Fruit fly (Drosophila melanogaster) whole organism, prepupa: ENCODE data around the gene Ugalt.

Experiments
- Blimp-1 ChIP-seq: fragments of 200-800 bp; sonication (Bioruptor generic); optimal IDR thresholded peaks from 3 replicates; lab custom pipeline; 2017; ENCODE audit warnings: missing biosample characterization, missing genetic modification characterization, mild to moderate bottlenecking, moderate library complexity, missing genetic modification reagents
- CG10669 ChIP-seq: fragments of 200-800 bp; sonication (Bioruptor generic); optimal IDR thresholded peaks from 3 replicates; lab custom pipeline; 2018; ENCODE audit warnings: missing biosample characterization, mild to moderate bottlenecking, missing genetic modification characterization, moderate library complexity
- CG11762 ChIP-seq: fragments of 200-800 bp; sonication (Bioruptor generic); optimal IDR thresholded peaks from 3 replicates; lab custom pipeline; 2016; ENCODE audit warnings: missing biosample characterization, missing genetic modification characterization; ENCODE audit not compliant: insufficient read depth
- CG11902 ChIP-seq: fragments of 200-800 bp; sonication (Bioruptor generic); optimal IDR thresholded peaks from 3 replicates; lab custom pipeline; 2016; ENCODE audit warnings: missing biosample characterization, missing genetic modification characterization
- CG15336 ChIP-seq: fragments of 200-800 bp; sonication (Bioruptor generic); IDR thresholded peaks from 2 replicates; pipeline ENCODE4 v1.3.6; 2022; ENCODE audit warnings: missing biosample characterization, missing genetic modification characterization
- CG1621 ChIP-seq: fragments of 200-800 bp; sonication (Bioruptor generic); optimal IDR thresholded peaks from 3 replicates; lab custom pipeline; 2018; ENCODE audit warnings: missing biosample characterization, mild to moderate bottlenecking, missing genetic modification characterization
- CG16779 ChIP-seq: fragments of 200-800 bp; sonication (Bioruptor generic); optimal IDR thresholded peaks from 3 replicates; lab custom pipeline; 2017; ENCODE audit warnings: missing biosample characterization, mild to moderate bottlenecking, missing genetic modification characterization
- CG3032 ChIP-seq: fragments of 200-800 bp; optimal IDR thresholded peaks from 2 replicates; lab custom pipeline; 2019; ENCODE audit warnings: missing biosample characterization, mild to moderate bottlenecking, missing genetic modification characterization, moderate library complexity
- CG32006 ChIP-seq: fragments of 200-800 bp; sonication (Bioruptor generic); optimal IDR thresholded peaks from 3 replicates; lab custom pipeline; 2017; ENCODE audit warnings: missing biosample characterization, mild to moderate bottlenecking, missing genetic modification characterization
- CG34406 ChIP-seq: fragments of 200-800 bp; sonication (Bioruptor generic); optimal IDR thresholded peaks from 3 replicates; lab custom pipeline; 2016; ENCODE audit warnings: missing biosample characterization, missing genetic modification characterization
- CG3919 ChIP-seq: fragments of 200-800 bp; sonication (Bioruptor generic); optimal IDR thresholded peaks from 3 replicates; lab custom pipeline; 2016; ENCODE audit warnings: missing biosample characterization, missing genetic modification characterization
- CG6163 ChIP-seq: fragments of 200-800 bp; sonication (Bioruptor generic); IDR thresholded peaks from 3 replicates; pipeline ENCODE4 v1.3.6; 2022; ENCODE audit warnings: missing biosample characterization, missing genetic modification characterization
- CG6276 ChIP-seq: fragments of 200-800 bp; sonication (Bioruptor generic); optimal IDR thresholded peaks from 2 replicates; lab custom pipeline; 2017; ENCODE audit warnings: missing biosample characterization, mild to moderate bottlenecking, missing genetic modification characterization
- CG6808 ChIP-seq: fragments of 200-800 bp; sonication (Bioruptor generic); optimal IDR thresholded peaks from 3 replicates; lab custom pipeline; 2017; ENCODE audit warnings: missing biosample characterization, missing genetic modification characterization, mild to moderate bottlenecking, moderate library complexity, missing genetic modification reagents
- CG6854 ChIP-seq: fragments of 200-800 bp; sonication (Bioruptor generic); optimal IDR thresholded peaks from 2 replicates; lab custom pipeline; 2017; ENCODE audit warnings: missing biosample characterization, mild to moderate bottlenecking, missing genetic modification characterization
- CG7368 ChIP-seq: fragments of 200-800 bp; sonication (Bioruptor generic); optimal IDR thresholded peaks from 3 replicates; lab custom pipeline; 2016; ENCODE audit warnings: missing biosample characterization, missing genetic modification characterization
- CG8119 ChIP-seq: fragments of 200-800 bp; sonication (Bioruptor generic); IDR thresholded peaks from 3 replicates; pipeline ENCODE4 v1.3.6; 2022; ENCODE audit warnings: missing biosample characterization, missing genetic modification characterization
- CG9139 ChIP-seq: fragments of 200-800 bp; sonication (Bioruptor generic); optimal IDR thresholded peaks from 3 replicates; lab custom pipeline; 2017; ENCODE audit warnings: missing biosample characterization, mild to moderate bottlenecking, missing genetic modification characterization
- Eip75B ChIP-seq: fragments of 200-800 bp; sonication (Bioruptor generic); optimal IDR thresholded peaks from 3 replicates; lab custom pipeline; 2016; ENCODE audit warnings: missing biosample characterization, missing genetic modification characterization
- Eip78C ChIP-seq: fragments of 200-800 bp; sonication (Bioruptor generic); peaks from one replicate; lab custom pipeline; 2016; ENCODE audit warnings: missing biosample characterization, missing genetic modification characterization
- Ets21C ChIP-seq: fragments of 200-800 bp; sonication (Bioruptor generic); optimal IDR thresholded peaks from 3 replicates; lab custom pipeline; 2016; ENCODE audit warnings: missing biosample characterization, missing genetic modification characterization
- Ets96B ChIP-seq: fragments of 200-800 bp; optimal IDR thresholded peaks from 2 replicates; lab custom pipeline; 2019; ENCODE audit warnings: missing biosample characterization, mild to moderate bottlenecking, missing genetic modification characterization, moderate library complexity
- Gug ChIP-seq: fragments of 200-800 bp; sonication (Bioruptor generic); IDR thresholded peaks from 2 replicates; pipeline ENCODE4 v1.3.6; 2022; ENCODE audit warnings: missing biosample characterization, missing genetic modification characterization
- Hr38 ChIP-seq: sonication (Bioruptor generic); optimal IDR thresholded peaks from 2 replicates; lab custom pipeline; 2016; ENCODE audit warnings: missing biosample characterization, missing genetic modification characterization
- Hr39 ChIP-seq: fragments of 200-800 bp; sonication (Bioruptor generic); optimal IDR thresholded peaks from 2 replicates; lab custom pipeline; 2016; ENCODE audit warnings: missing biosample characterization, missing genetic modification characterization
- Hr4 ChIP-seq: fragments of 200-800 bp; sonication (Bioruptor generic); optimal IDR thresholded peaks from 3 replicates; lab custom pipeline; 2016; ENCODE audit warnings: missing biosample characterization, missing genetic modification characterization
- Lpt ChIP-seq: fragments of 200-800 bp; sonication (Bioruptor generic); optimal IDR thresholded peaks from 3 replicates; lab custom pipeline; 2016; ENCODE audit warnings: missing biosample characterization, missing genetic modification characterization
- Met ChIP-seq: fragments of 200-800 bp; sonication (Bioruptor generic); optimal IDR thresholded peaks from 3 replicates; lab custom pipeline; 2016; ENCODE audit warnings: missing biosample characterization, missing genetic modification characterization
- Smox ChIP-seq: fragments of 200-800 bp; sonication (Bioruptor generic); optimal IDR thresholded peaks from 3 replicates; lab custom pipeline; 2016; ENCODE audit warnings: missing biosample characterization, missing genetic modification characterization
- Sox102F ChIP-seq: fragments of 200-800 bp; sonication (Bioruptor generic); optimal IDR thresholded peaks from 2 replicates; lab custom pipeline; 2016; ENCODE audit warnings: missing biosample characterization, mild to moderate bottlenecking, missing genetic modification characterization
- Sox14 ChIP-seq: fragments of 200-800 bp; sonication (Bioruptor generic); optimal IDR thresholded peaks from 3 replicates; lab custom pipeline; 2016; ENCODE audit warnings: missing biosample characterization, missing genetic modification characterization
- Sox15 ChIP-seq: fragments of 200-800 bp; sonication (Bioruptor generic); optimal IDR thresholded peaks from 3 replicates; lab custom pipeline; 2016; ENCODE audit warnings: missing biosample characterization, missing genetic modification characterization
- dsx ChIP-seq: fragments of 200-800 bp; optimal IDR thresholded peaks from 3 replicates; lab custom pipeline; 2019; ENCODE audit warnings: missing biosample characterization, mild to moderate bottlenecking, missing genetic modification characterization, moderate library complexity; ENCODE audit not compliant: poor library complexity, severe bottlenecking
- eg ChIP-seq: fragments of 200-800 bp; sonication (Bioruptor generic); IDR thresholded peaks from 3 replicates; pipeline ENCODE4 v1.3.6; 2022; ENCODE audit warnings: missing biosample characterization, missing genetic modification characterization
- esn ChIP-seq: fragments of 200-800 bp; sonication (Bioruptor generic); optimal IDR thresholded peaks from 2 replicates; lab custom pipeline; 2016; ENCODE audit warnings: missing biosample characterization, mild to moderate bottlenecking, missing genetic modification characterization, moderate library complexity
- fd59A ChIP-seq: fragments of 200-800 bp; sonication (Bioruptor generic); optimal IDR thresholded peaks from 2 replicates; lab custom pipeline; 2017; ENCODE audit warnings: missing biosample characterization, mild to moderate bottlenecking, missing genetic modification characterization, missing genetic modification reagents
- fd85E ChIP-seq: fragments of 200-800 bp; sonication (Bioruptor generic); optimal IDR thresholded peaks from 3 replicates; lab custom pipeline; 2016; ENCODE audit warnings: missing biosample characterization, missing genetic modification characterization
- fkh ChIP-seq: fragments of 200-800 bp; sonication (Bioruptor generic); optimal IDR thresholded peaks from 3 replicates; lab custom pipeline; 2017; ENCODE audit warnings: missing biosample characterization, mild to moderate bottlenecking, missing genetic modification characterization, moderate library complexity
- net ChIP-seq: fragments of 200-800 bp; sonication (Bioruptor generic); optimal IDR thresholded peaks from 3 replicates; lab custom pipeline; 2016; ENCODE audit warnings: missing biosample characterization, missing genetic modification characterization
- pdm3 ChIP-seq: fragments of 200-800 bp; sonication (Bioruptor generic); optimal IDR thresholded peaks from 3 replicates; lab custom pipeline; 2016; ENCODE audit warnings: missing biosample characterization, missing genetic modification characterization
- salr ChIP-seq, 2 experiments: fragments of 200-800 bp; sonication (Bioruptor generic); optimal IDR thresholded peaks; 3 replicates each; lab custom pipeline; 2016 to 2018; ENCODE audit warnings: missing biosample characterization in 2 of 2, missing genetic modification characterization in 2 of 2, mild to moderate bottlenecking in 1 of 2
- spab ChIP-seq: fragments of 200-800 bp; sonication (Bioruptor generic); optimal IDR thresholded peaks from 2 replicates; lab custom pipeline; 2017; ENCODE audit warnings: missing biosample characterization, mild to moderate bottlenecking, missing genetic modification characterization, missing genetic modification reagents
- ss ChIP-seq, 2 experiments: fragments of 200-800 bp; sonication (Bioruptor generic); optimal IDR thresholded peaks; 2 replicates in 1 of 2; 3 replicates in 1 of 2; lab custom pipeline; 2017 to 2018; ENCODE audit warnings: mild to moderate bottlenecking in 2 of 2, missing biosample characterization in 2 of 2, missing genetic modification characterization in 2 of 2, moderate library complexity in 1 of 2
- svp ChIP-seq: fragments of 200-800 bp; sonication (Bioruptor generic); peaks from one replicate; lab custom pipeline; 2016; ENCODE audit warnings: missing biosample characterization, missing genetic modification characterization
- topi ChIP-seq: fragments of 200-800 bp; sonication (Bioruptor generic); optimal IDR thresholded peaks from 3 replicates; lab custom pipeline; 2016; ENCODE audit warnings: missing biosample characterization, missing genetic modification characterization
- vri ChIP-seq: fragments of 200-800 bp; sonication (Bioruptor generic); optimal IDR thresholded peaks from 3 replicates; lab custom pipeline; 2016; ENCODE audit warnings: missing biosample characterization, mild to moderate bottlenecking, missing genetic modification characterization

The Ugalt gene

DNA sequence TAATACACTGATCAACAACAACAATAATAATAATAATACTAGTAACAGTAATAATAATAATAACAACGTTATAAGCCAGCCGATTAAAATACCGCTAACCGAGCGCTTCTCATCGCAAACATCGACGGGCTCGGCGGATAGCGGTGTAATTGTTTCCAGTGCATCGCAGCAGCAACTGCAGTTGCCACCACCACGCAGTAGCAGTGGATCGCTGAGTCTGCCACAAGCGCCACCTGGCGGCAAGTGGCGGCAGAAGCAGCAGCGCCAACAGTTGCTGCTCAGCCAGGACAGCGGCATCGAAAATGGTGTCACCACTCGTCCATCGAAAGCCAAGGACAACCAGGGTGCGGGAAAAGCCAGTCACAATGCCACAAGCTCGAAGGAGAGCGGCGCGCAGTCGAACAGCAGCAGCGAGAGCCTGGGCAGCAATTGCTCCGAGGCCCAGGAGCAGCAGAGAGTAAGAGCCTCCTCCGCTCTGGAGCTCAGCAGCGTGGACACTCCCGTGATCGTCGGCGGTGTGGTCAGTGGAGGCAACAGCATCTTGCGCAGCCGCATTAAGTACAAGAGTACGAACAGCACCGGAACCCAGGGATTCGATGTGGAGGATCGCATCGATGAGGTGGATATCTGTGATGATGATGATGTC is 44.1 kb downstream of the Ugalt start (continued):
- no peak for TF ChIP-seq Ets21C (GFP tag; lab: Kevin White, UChicago)
- TF ChIP-seq vri (GFP tag; lab: Kevin White, UChicago), result no peak
- TF ChIP-seq CG9139 (GFP tag; lab: Kevin White, UChicago), result no peak

DNA sequence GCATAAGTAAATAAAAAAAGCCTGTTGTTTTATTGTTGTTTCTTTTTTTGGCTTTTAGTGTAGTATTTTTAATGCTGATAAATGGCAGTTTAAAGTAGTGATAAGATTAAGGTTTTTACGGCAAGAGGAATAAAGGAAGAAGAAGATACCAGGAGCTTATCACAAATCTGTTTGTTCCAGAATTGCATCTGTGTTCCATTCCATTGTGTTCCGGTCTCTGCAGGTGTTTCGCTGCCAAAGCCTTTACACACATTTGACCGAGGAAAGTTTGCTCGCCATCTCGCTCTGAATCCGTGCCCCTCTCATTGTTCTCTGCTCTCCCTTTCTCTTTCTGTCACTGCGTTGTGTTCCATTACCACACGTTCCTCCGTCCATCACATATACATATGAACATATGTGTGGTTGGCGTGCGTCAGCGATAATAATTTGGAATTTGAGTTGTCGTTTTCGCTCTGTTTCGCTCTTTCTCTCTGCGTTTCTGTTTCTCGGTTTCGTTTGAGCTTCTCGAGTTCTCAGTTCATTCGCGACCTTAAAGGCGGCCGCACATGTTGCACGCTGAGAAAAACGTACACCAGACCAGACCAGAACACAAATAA is 45.3 kb downstream of the Ugalt start:
- no peak for TF ChIP-seq pdm3
- no peak for TF ChIP-seq CG10669 (GFP tag; lab: Kevin White, UChicago)
- TF ChIP-seq CG11762 (GFP tag; lab: Kevin White, UChicago), result no peak
- TF ChIP-seq Sox102F, result peak; percentile 71
- TF ChIP-seq CG7368, result no peak
- no peak for TF ChIP-seq Gug
- peak; percentile 17 for TF ChIP-seq CG16779 (tag; lab: Kevin White, UChicago)
- TF ChIP-seq CG6808, result peak; percentile 49
- no peak for TF ChIP-seq Smox (GFP tag; lab: Kevin White, UChicago)
- no peak for TF ChIP-seq spab (GFP tag; lab: Kevin White, UChicago)
- TF ChIP-seq net (GFP tag; lab: Kevin White, UChicago), result peak; percentile 15
- TF ChIP-seq CG6163 (GFP tag; lab: Robert Waterston, UW), result peak; percentile 64; the same call in 2 of the 3 replicates
- no peak for TF ChIP-seq Hr38
- TF ChIP-seq Hr4, result no peak
- peak; percentile 58 for TF ChIP-seq Blimp-1 (GFP tag; lab: Kevin White, UChicago)
- peak; percentile 28 for TF ChIP-seq CG3919 (GFP tag; lab: Kevin White, UChicago)
- TF ChIP-seq CG1621 (tag; lab: Kevin White, UChicago), result peak; percentile 16
- no peak for TF ChIP-seq Ets21C (GFP tag; lab: Kevin White, UChicago)
- TF ChIP-seq esn (GFP tag; lab: Kevin White, UChicago), result peak; percentile 8
- no peak for TF ChIP-seq CG34406 (GFP tag; lab: Kevin White, UChicago)
- TF ChIP-seq fd85E (GFP tag; lab: Kevin White, UChicago), result no peak
- no peak for TF ChIP-seq Ets96B (tag; lab: Kevin White, UChicago)
- no peak for TF ChIP-seq fd59A (GFP tag; lab: Kevin White, UChicago)
- peak; percentile 39 for TF ChIP-seq fkh (GFP tag; lab: Kevin White, UChicago)
- TF ChIP-seq dsx (GFP tag; lab: Kevin White, UChicago), result peak; percentile 40
- no peak for TF ChIP-seq salr (GFP tag; optimal IDR thresholded peaks at IDR 0.05; lab: Kevin White, UChicago)
- TF ChIP-seq vri (GFP tag; lab: Kevin White, UChicago), result peak; percentile 84
- peak; percentile 5 for TF ChIP-seq Eip75B (GFP tag; lab: Kevin White, UChicago)
- TF ChIP-seq CG9139 (GFP tag; lab: Kevin White, UChicago), result peak; percentile 39
- 0 out of 3 replicates have a peak, but pooled peaks have one; percentile 34 for TF ChIP-seq CG8119 (GFP tag; lab: Robert Waterston, UW)
- peak; percentile 68 for TF ChIP-seq Eip78C (GFP tag; lab: Kevin White, UChicago)
- TF ChIP-seq CG11902 (GFP tag; lab: Kevin White, UChicago), result no peak
- TF ChIP-seq CG3032 (tag; lab: Kevin White, UChicago), result peak; percentile 2
- TF ChIP-seq ss (GFP tag; optimal IDR thresholded peaks at IDR 0.05; lab: Kevin White, UChicago), result peak; percentile 42 to 72
- peak; percentile 43 for TF ChIP-seq Met (GFP tag; lab: Kevin White, UChicago)
- peak; percentile 39 for TF ChIP-seq CG6854 (GFP tag; lab: Kevin White, UChicago)
- peak; percentile 62 for TF ChIP-seq CG6276 (GFP tag; lab: Kevin White, UChicago)
- TF ChIP-seq Lpt (GFP tag; lab: Kevin White, UChicago), result no peak
- peak; percentile 88 for TF ChIP-seq svp (GFP tag; lab: Kevin White, UChicago)
- peak; percentile 42; the same call in 1 of the 2 replicates for TF ChIP-seq CG15336 (GFP tag; lab: Robert Waterston, UW)
- no peak for TF ChIP-seq CG32006 (GFP tag; lab: Kevin White, UChicago)
- no peak for TF ChIP-seq Sox15 (GFP tag; lab: Kevin White, UChicago)
- peak; percentile 78 for TF ChIP-seq Sox14 (GFP tag; lab: Kevin White, UChicago)
- no peak for TF ChIP-seq Hr39 (GFP tag; lab: Kevin White, UChicago)
- peak; percentile 11 for TF ChIP-seq topi (GFP tag; lab: Kevin White, UChicago)
- TF ChIP-seq eg (GFP tag; lab: Robert Waterston, UW), result peak; percentile 43; the same call in 1 of the 3 replicates
